Worm (Caenorhabditis elegans) whole organism, L4 larva: ENCODE results near the gene C46C2.3.

Source experiments
- F44E2.7 ChIP-seq: fragments of 200-800 bp; sonication (Bioruptor generic); IDR thresholded peaks from 2 replicates; pipeline ENCODE4 v2.1.2; 2022; ENCODE audit warnings: missing genetic modification characterization, missing compliant biosample characterization
- F49E8.2 ChIP-seq: sonication (generic microtip); optimal IDR thresholded peaks from 2 replicates; lab custom pipeline; 2016; ENCODE audit warnings: missing compliant biosample characterization, mild to moderate bottlenecking, missing genetic modification characterization, borderline replicate concordance
- R02D3.7 ChIP-seq: fragments of 150-350 bp; sonication (generic microtip); optimal IDR thresholded peaks from 3 replicates; lab custom pipeline; 2014; ENCODE audit warnings: missing biosample characterization, missing genetic modification characterization
- Y75B8A.6 ChIP-seq: fragments of 200-800 bp; sonication (Bioruptor generic); IDR thresholded peaks from 2 replicates; pipeline ENCODE4 v1.3.6; 2022; ENCODE audit warnings: missing genetic modification reagents, missing genetic modification characterization, missing compliant biosample characterization
- aha-1 ChIP-seq: fragments of 150-350 bp; peaks from one replicate; lab custom pipeline; 2014; ENCODE audit warnings: missing biosample characterization, missing genetic modification characterization
- aly-2 ChIP-seq: sonication (generic microtip); optimal IDR thresholded peaks from 2 replicates; lab custom pipeline; 2018; ENCODE audit warnings: missing biosample characterization, missing genetic modification characterization
- ama-1 ChIP-seq: fragments of 150-350 bp; optimal IDR thresholded peaks from 2 replicates; lab custom pipeline; 2014; ENCODE audit warnings: inconsistent platforms, mixed read lengths
- arid-1 ChIP-seq: fragments of 200-800 bp; sonication (Bioruptor generic); conservative IDR thresholded peaks from 2 replicates; pipeline ENCODE4 v1.3.6; 2022; ENCODE audit warnings: missing genetic modification reagents, missing genetic modification characterization, missing compliant biosample characterization
- ceh-62 ChIP-seq: sonication (generic microtip); optimal IDR thresholded peaks from 2 replicates; lab custom pipeline; 2017; ENCODE audit warnings: missing biosample characterization, missing genetic modification characterization
- ceh-82 ChIP-seq: sonication (generic microtip); optimal IDR thresholded peaks from 2 replicates; lab custom pipeline; 2017; ENCODE audit warnings: missing biosample characterization, missing genetic modification characterization
- ces-1 ChIP-seq: fragments of 150-350 bp; sonication (generic microtip); optimal IDR thresholded peaks from 4 replicates; lab custom pipeline; 2014; ENCODE audit warnings: missing biosample characterization, missing genetic modification reagents, missing genetic modification characterization
- daf-16 ChIP-seq, 3 experiments: sonication (generic microtip); optimal IDR thresholded peaks; 2 replicates each; lab custom pipeline; 2016 to 2017; ENCODE audit warnings: missing genetic modification characterization in 3 of 3, missing genetic modification reagents in 3 of 3, mild to moderate bottlenecking in 2 of 3, missing compliant biosample characterization in 2 of 3, missing biosample characterization in 1 of 3, moderate library complexity in 1 of 3
- dmd-6 ChIP-seq: fragments of 200-800 bp; sonication (Bioruptor generic); IDR thresholded peaks from 2 replicates; pipeline ENCODE4 v1.3.6; 2022; ENCODE audit warnings: missing genetic modification reagents, missing genetic modification characterization, missing compliant biosample characterization
- dmd-9 ChIP-seq: fragments of 200-800 bp; sonication (Bioruptor generic); IDR thresholded peaks from 2 replicates; pipeline ENCODE4 v1.3.6; 2022; ENCODE audit warnings: missing genetic modification reagents, missing genetic modification characterization, missing compliant biosample characterization
- dve-1 ChIP-seq: sonication (generic microtip); optimal IDR thresholded peaks from 2 replicates; lab custom pipeline; 2017; ENCODE audit warnings: antibody characterized with exemption, mild to moderate bottlenecking, missing genetic modification characterization, missing compliant biosample characterization; ENCODE audit not compliant: insufficient read depth
- fkh-10 ChIP-seq: fragments of 150-350 bp; optimal IDR thresholded peaks from 2 replicates; lab custom pipeline; 2014; ENCODE audit warnings: missing biosample characterization, missing genetic modification reagents, missing genetic modification characterization
- hif-1 ChIP-seq, 2 experiments: sonication (generic microtip); optimal IDR thresholded peaks; 2 replicates each; lab custom pipeline; 2016 to 2017; ENCODE audit warnings: missing compliant biosample characterization in 2 of 2, missing genetic modification characterization in 2 of 2, missing genetic modification reagents in 2 of 2, missing genotype in 2 of 2, mild to moderate bottlenecking in 1 of 2
- lin-15B ChIP-seq: fragments of 150-350 bp; sonication (generic microtip); optimal IDR thresholded peaks from 3 replicates; lab custom pipeline; 2014; ENCODE audit warnings: missing biosample characterization, missing genetic modification characterization
- lin-39 ChIP-seq: fragments of 150-350 bp; optimal IDR thresholded peaks from 2 replicates; lab custom pipeline; 2014; ENCODE audit warnings: missing biosample characterization, missing genetic modification reagents, missing genetic modification characterization
- madf-9 ChIP-seq: fragments of 200-800 bp; sonication (Bioruptor generic); conservative IDR thresholded peaks from 2 replicates; pipeline ENCODE4 v1.3.6; 2022; ENCODE audit warnings: missing genetic modification reagents, missing genetic modification characterization, missing compliant biosample characterization
- mdl-1 ChIP-seq, 2 experiments: fragments of 150-350 bp in 1 of 2; sonication (generic microtip) in 1 of 2; optimal IDR thresholded peaks; 2 replicates each; lab custom pipeline; 2014 to 2017; ENCODE audit warnings: missing biosample characterization in 2 of 2, missing genetic modification characterization in 2 of 2
- mes-2 ChIP-seq: sonication (generic microtip); optimal IDR thresholded peaks from 2 replicates; lab custom pipeline; 2016; ENCODE audit warnings: missing genotype, mild to moderate bottlenecking, missing genetic modification characterization, missing compliant biosample characterization; ENCODE audit not compliant: poor library complexity, severe bottlenecking
- mxl-3 ChIP-seq: fragments of 200-800 bp; sonication (Bioruptor generic); optimal IDR thresholded peaks from 2 replicates; lab custom pipeline; 2018; ENCODE audit warnings: mild to moderate bottlenecking, missing genetic modification characterization, missing compliant biosample characterization
- nhr-102 ChIP-seq: sonication (generic microtip); optimal IDR thresholded peaks from 2 replicates; lab custom pipeline; 2016; ENCODE audit warnings: mild to moderate bottlenecking, missing genetic modification characterization, moderate library complexity, missing compliant biosample characterization
- nhr-111 ChIP-seq: fragments of 200-800 bp; sonication (Bioruptor generic); optimal IDR thresholded peaks from 2 replicates; lab custom pipeline; 2018; ENCODE audit warnings: mild to moderate bottlenecking, missing genetic modification characterization, missing compliant biosample characterization
- nhr-237 ChIP-seq: sonication (generic microtip); optimal IDR thresholded peaks from 2 replicates; lab custom pipeline; 2017; ENCODE audit warnings: missing biosample characterization, missing genetic modification characterization
- nhr-25 ChIP-seq: sonication (generic microtip); optimal IDR thresholded peaks from 2 replicates; lab custom pipeline; 2017; ENCODE audit warnings: missing genetic modification characterization, mild to moderate bottlenecking, missing compliant biosample characterization, antibody characterized with exemption, moderate library complexity, borderline replicate concordance; ENCODE audit not compliant: insufficient read depth
- nhr-28 ChIP-seq: fragments of 150-350 bp; optimal IDR thresholded peaks from 2 replicates; lab custom pipeline; 2014; ENCODE audit warnings: missing biosample characterization, missing genetic modification characterization
- nhr-42 ChIP-seq: fragments of 200-800 bp; sonication (Bioruptor generic); IDR thresholded peaks from 2 replicates; pipeline ENCODE4 v1.3.6; 2022; ENCODE audit warnings: missing genetic modification characterization, missing compliant biosample characterization
- nhr-76 ChIP-seq: fragments of 150-350 bp; optimal IDR thresholded peaks from 2 replicates; lab custom pipeline; 2014; ENCODE audit warnings: missing biosample characterization, missing genetic modification characterization
- nhr-77 ChIP-seq: fragments of 150-350 bp; optimal IDR thresholded peaks from 2 replicates; lab custom pipeline; 2014; ENCODE audit warnings: missing biosample characterization, missing genetic modification characterization
- pha-4 ChIP-seq, 2 experiments: fragments of 150-350 bp in 1 of 2; fragments of 200-800 bp in 1 of 2; sonication (Bioruptor generic) in 1 of 2; IDR thresholded peaks in 1 of 2; optimal IDR thresholded peaks in 1 of 2; 2 replicates each; pipeline versions ENCODE4 v1.3.6 to Lab custom; 2014 to 2022; ENCODE audit warnings: missing genetic modification characterization in 2 of 2, missing genetic modification reagents in 2 of 2, missing biosample characterization in 1 of 2, missing compliant biosample characterization in 1 of 2
- php-3 ChIP-seq: fragments of 200-800 bp; sonication (Bioruptor generic); IDR thresholded peaks from 2 replicates; pipeline ENCODE4 v1.3.6; 2022; ENCODE audit warnings: missing genetic modification reagents, missing genetic modification characterization, missing compliant biosample characterization
- spr-1 ChIP-seq: sonication (generic microtip); optimal IDR thresholded peaks from 2 replicates; lab custom pipeline; 2016; ENCODE audit warnings: mild to moderate bottlenecking, missing genetic modification characterization, missing compliant biosample characterization
- tag-97 ChIP-seq: fragments of 200-800 bp; sonication (Bioruptor generic); IDR thresholded peaks from 2 replicates; pipeline ENCODE4 v1.3.6; 2022; ENCODE audit warnings: missing genetic modification characterization, missing compliant biosample characterization
- tra-1 ChIP-seq: fragments of 200-800 bp; sonication (Bioruptor generic); IDR thresholded peaks from 2 replicates; pipeline ENCODE4 v1.3.6; 2022; ENCODE audit warnings: missing genetic modification reagents, missing genetic modification characterization, missing compliant biosample characterization
- vab-7 ChIP-seq: fragments of 200-800 bp; sonication (Bioruptor generic); IDR thresholded peaks from 2 replicates; pipeline ENCODE4 v1.3.6; 2022; ENCODE audit warnings: missing genetic modification reagents, missing genetic modification characterization, missing compliant biosample characterization

C46C2.3 gene

DNA sequence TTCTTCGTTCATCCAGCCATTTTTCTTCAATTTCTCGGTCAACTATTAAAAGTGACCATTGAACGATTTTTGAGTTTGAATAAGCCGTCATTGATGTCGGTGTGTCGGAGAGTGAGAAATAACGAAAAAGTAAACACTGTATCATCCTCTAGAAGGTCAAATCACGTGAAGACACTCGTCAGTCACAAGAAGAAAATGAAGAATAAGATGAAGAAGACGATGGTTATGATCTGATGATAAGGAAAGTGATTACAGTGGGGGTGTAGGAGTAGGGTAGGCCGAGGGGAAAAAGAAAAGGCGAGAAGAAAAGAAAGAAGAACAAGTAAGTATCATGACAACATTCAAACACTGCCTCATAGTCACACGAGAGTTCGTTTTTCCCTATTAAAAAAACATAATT, 26.8 kb upstream of the C46C2.3 start (continued):
- no peak for TF ChIP-seq spr-1
- no peak for TF ChIP-seq tag-97 (GFP tag; lab: Robert Waterston, UW)
- peak; percentile 72 for TF ChIP-seq dmd-6 (GFP tag; lab: Robert Waterston, UW)
- 0 out of 2 replicates have a peak, but pooled peaks have one; percentile 49 for TF ChIP-seq tra-1
- TF ChIP-seq nhr-28 (tag; lab: Kevin White, UChicago) = peak; percentile 90
- TF ChIP-seq ceh-62 = no peak
- TF ChIP-seq madf-9 (GFP tag; lab: Robert Waterston, UW) = no peak
- peak; percentile 30 to 75 for TF ChIP-seq mdl-1 (tag; optimal IDR thresholded peaks at IDR 0.05; lab: Kevin White, UChicago)
- no peak for TF ChIP-seq ces-1
- TF ChIP-seq hif-1 (tag; optimal IDR thresholded peaks at IDR 0.05; lab: Kevin White, UChicago) = peak in 1 of 2 experiments; percentile 38
- no peak for TF ChIP-seq lin-15B
- peak; percentile 75 for TF ChIP-seq nhr-77 (tag; lab: Kevin White, UChicago)
- no peak for TF ChIP-seq Y75B8A.6 (GFP tag; lab: Robert Waterston, UW)
- TF ChIP-seq pha-4 (GFP tag; IDR thresholded peaks at IDR 0.05; lab: Robert Waterston, UW) = 0 out of 2 replicates have a peak, but pooled peaks have one; percentile 16
- peak; percentile 73 for TF ChIP-seq pha-4 (tag; optimal IDR thresholded peaks at IDR 0.05; lab: Kevin White, UChicago)
- TF ChIP-seq php-3 (GFP tag; lab: Robert Waterston, UW) = 0 out of 2 replicates have a peak, but pooled peaks have one; percentile 46
- peak; percentile 88 for TF ChIP-seq dve-1 (tag; lab: Kevin White, UChicago)
- TF ChIP-seq daf-16 (GFP tag; optimal IDR thresholded peaks at IDR 0.05; lab: Kevin White, UChicago) = no peak
- TF ChIP-seq daf-16 (tag; optimal IDR thresholded peaks at IDR 0.05; lab: Kevin White, UChicago) = peak; percentile 87
- peak; percentile 27 for TF ChIP-seq nhr-102 (tag; lab: Kevin White, UChicago)
- peak; percentile 49 for TF ChIP-seq mxl-3 (GFP tag; lab: Kevin White, UChicago)
- TF ChIP-seq mes-2 (tag; lab: Kevin White, UChicago) = peak; percentile 31
- no peak for TF ChIP-seq ceh-82 (tag; lab: Kevin White, UChicago)
- TF ChIP-seq nhr-42 (GFP tag; lab: Robert Waterston, UW) = no peak
- TF ChIP-seq arid-1 = 0 out of 2 replicates have a peak, but pooled peaks have one; percentile 3
- no peak for TF ChIP-seq nhr-111 (GFP tag; lab: Kevin White, UChicago)
- TF ChIP-seq nhr-25 (tag; lab: Kevin White, UChicago) = peak; percentile 76
- TF ChIP-seq dmd-9 (GFP tag; lab: Robert Waterston, UW) = no peak

DNA sequence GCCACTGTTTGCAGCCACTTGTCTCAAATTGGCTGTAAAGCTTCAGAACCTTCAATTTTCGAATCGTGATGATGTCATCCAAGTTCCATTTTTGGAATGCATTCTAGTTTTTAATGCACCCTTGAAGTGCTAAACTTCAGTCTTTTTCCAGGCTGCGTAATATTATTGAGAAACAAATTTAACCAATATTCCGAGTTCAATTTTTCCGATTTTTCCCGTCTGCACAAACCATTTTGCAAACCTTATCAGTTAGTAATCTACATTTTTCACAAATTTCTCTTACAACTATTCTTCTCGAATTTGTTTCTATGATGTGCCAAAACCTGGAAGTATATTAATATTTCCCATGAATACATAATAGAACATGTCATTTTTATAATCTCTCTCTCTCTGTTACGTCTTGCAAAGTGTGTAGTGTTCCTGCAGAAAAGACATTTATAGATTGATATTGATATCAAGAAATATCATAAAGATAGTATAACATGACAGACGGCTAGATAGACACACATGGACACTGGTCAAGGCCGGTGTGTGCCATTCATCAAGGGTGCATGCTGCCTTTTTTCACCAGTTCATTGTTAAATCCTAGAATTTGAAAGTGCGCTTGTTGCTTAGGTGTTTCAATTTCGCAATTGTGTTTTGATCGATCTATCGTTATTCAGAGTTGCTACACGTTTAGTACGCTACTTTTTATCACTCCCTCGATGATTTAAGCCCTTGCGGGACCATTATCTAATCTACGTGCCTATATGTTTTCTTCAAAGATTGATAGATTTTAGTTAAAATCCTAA, 25.6 kb upstream of the C46C2.3 start:
- TF ChIP-seq nhr-76 (tag; lab: Kevin White, UChicago) = no peak
- TF ChIP-seq F49E8.2 (tag; lab: Kevin White, UChicago) = no peak
- TF ChIP-seq nhr-28 (tag; lab: Kevin White, UChicago) = peak; percentile 46
- peak; percentile 32; the same call in 1 of the 2 replicates for TF ChIP-seq dmd-6 (GFP tag; lab: Robert Waterston, UW)
- peak in 1 of 2 experiments; percentile 7 for TF ChIP-seq mdl-1 (tag; optimal IDR thresholded peaks at IDR 0.05; lab: Kevin White, UChicago)
- TF ChIP-seq aha-1 (tag; lab: Kevin White, UChicago) = peak; percentile 91

DNA sequence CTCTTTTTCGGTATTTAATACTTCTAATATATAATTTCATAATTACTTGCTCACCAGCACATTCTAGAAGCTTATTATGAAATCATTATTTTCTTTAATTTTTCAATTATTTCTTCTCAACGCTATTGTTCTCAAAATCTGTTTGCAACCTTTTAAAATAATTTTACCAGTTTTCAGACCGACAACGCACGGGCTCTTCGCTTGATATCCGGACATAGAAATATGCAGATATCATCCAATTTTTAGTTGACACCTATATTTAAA, 25.1 kb upstream of the C46C2.3 start, which contains the start of gene wnk-1:
Gene wnk-1, plus strand, starts transcription at position 165 of the 264 bp plus-strand sequence.
- TF ChIP-seq F44E2.7 (GFP tag; lab: Robert Waterston, UW) (no peak), fkh-10 (GFP tag; lab: Kevin White, UChicago) (no peak), vab-7 (GFP tag; lab: Robert Waterston, UW) (no peak), aly-2 (tag; lab: Kevin White, UChicago) (no peak), tag-97 (GFP tag; lab: Robert Waterston, UW) (no peak), ama-1 (lab: Kevin White, UChicago) (no peak), R02D3.7 (tag; lab: Kevin White, UChicago) (no peak), nhr-237 (tag; lab: Kevin White, UChicago) (no peak), lin-39 (no peak)
